Fruit fly (Drosophila melanogaster) whole organism, embryonic: ENCODE data around the gene bero.
A peak's percentile ranks its signal among the peaks of the same experiment; 100 is the strongest.

Experiments used
- Aef1 ChIP-seq: fragments of 200-800 bp; sonication (Bioruptor generic); IDR thresholded peaks from 3 replicates; pipeline ENCODE4 v1.3.6; 2022; ENCODE audit warnings: missing biosample characterization, missing genetic modification characterization
- CG10431 ChIP-seq: fragments of 200-800 bp; sonication (Bioruptor generic); optimal IDR thresholded peaks from 3 replicates; lab custom pipeline; 2018; ENCODE audit warnings: missing biosample characterization, mild to moderate bottlenecking, missing genetic modification characterization
- CG10462 ChIP-seq: fragments of 200-800 bp; sonication (Bioruptor generic); optimal IDR thresholded peaks from 2 replicates; lab custom pipeline; 2016; ENCODE audit warnings: missing biosample characterization, missing genetic modification characterization
- CG10979 ChIP-seq: fragments of 200-800 bp; sonication (Bioruptor generic); optimal IDR thresholded peaks from 2 replicates; lab custom pipeline; 2018; ENCODE audit warnings: missing biosample characterization, mild to moderate bottlenecking, missing genetic modification characterization, moderate library complexity
- CG11398 ChIP-seq: fragments of 200-800 bp; sonication (Bioruptor generic); optimal IDR thresholded peaks from 2 replicates; lab custom pipeline; 2016; ENCODE audit warnings: missing biosample characterization, missing genetic modification characterization
- CG11696 ChIP-seq: fragments of 200-800 bp; sonication (Bioruptor generic); IDR thresholded peaks from 2 replicates; pipeline ENCODE4 v1.3.6; 2022; ENCODE audit warnings: missing biosample characterization, missing genetic modification characterization
- CG11723 ChIP-seq: fragments of 200-800 bp; sonication (Bioruptor generic); optimal IDR thresholded peaks from 2 replicates; lab custom pipeline; 2017; ENCODE audit warnings: missing biosample characterization, mild to moderate bottlenecking, missing genetic modification characterization
- CG14441 ChIP-seq: fragments of 200-800 bp; sonication (Bioruptor generic); IDR thresholded peaks from 2 replicates; pipeline ENCODE4 v1.3.6; 2022; ENCODE audit warnings: missing biosample characterization, missing genetic modification characterization
- CG15073 ChIP-seq: fragments of 200-800 bp; sonication (Bioruptor generic); optimal IDR thresholded peaks from 2 replicates; lab custom pipeline; 2016; ENCODE audit warnings: missing biosample characterization, missing genetic modification characterization
- CG17361 ChIP-seq: fragments of 200-800 bp; sonication (Bioruptor generic); IDR thresholded peaks from 3 replicates; pipeline ENCODE4 v1.3.6; 2022; ENCODE audit warnings: missing biosample characterization, missing genetic modification characterization
- CG1792 ChIP-seq: fragments of 200-800 bp; sonication (Bioruptor generic); optimal IDR thresholded peaks from 2 replicates; lab custom pipeline; 2016; ENCODE audit warnings: missing biosample characterization, missing genetic modification characterization
- CG18011 ChIP-seq: fragments of 200-800 bp; sonication (Bioruptor generic); optimal IDR thresholded peaks from 2 replicates; lab custom pipeline; 2017; ENCODE audit warnings: missing biosample characterization, missing genetic modification characterization, mild to moderate bottlenecking, moderate library complexity, missing genotype
- CG30431 ChIP-seq: fragments of 200-800 bp; sonication (Bioruptor generic); optimal IDR thresholded peaks from 2 replicates; lab custom pipeline; 2017; ENCODE audit warnings: missing biosample characterization, missing genetic modification characterization
- CG33213 ChIP-seq: fragments of 200-800 bp; sonication (Bioruptor generic); optimal IDR thresholded peaks from 3 replicates; lab custom pipeline; 2016; ENCODE audit warnings: missing biosample characterization, missing genetic modification characterization
- CG3847 ChIP-seq: fragments of 200-800 bp; sonication (Bioruptor generic); IDR thresholded peaks from 2 replicates; pipeline ENCODE4 v1.3.6; 2022; ENCODE audit warnings: missing biosample characterization, missing genetic modification characterization
- CG4404 ChIP-seq: fragments of 200-800 bp; sonication (Bioruptor generic); IDR thresholded peaks from 2 replicates; pipeline ENCODE4 v1.3.6; 2022; ENCODE audit warnings: missing biosample characterization, missing genetic modification characterization
- CG8388 ChIP-seq: fragments of 200-800 bp; sonication (Bioruptor generic); optimal IDR thresholded peaks from 2 replicates; lab custom pipeline; 2019; ENCODE audit warnings: missing biosample characterization, mild to moderate bottlenecking, missing genetic modification characterization, moderate library complexity
- CG9215 ChIP-seq: fragments of 200-800 bp; sonication (Bioruptor generic); IDR thresholded peaks from 2 replicates; pipeline ENCODE4 v1.3.6; 2022; ENCODE audit warnings: missing biosample characterization, missing genetic modification characterization
- CG9797 ChIP-seq: fragments of 200-800 bp; sonication (Bioruptor generic); optimal IDR thresholded peaks from 3 replicates; lab custom pipeline; 2018; ENCODE audit warnings: missing biosample characterization, mild to moderate bottlenecking, missing genetic modification characterization
- Gsc ChIP-seq: fragments of 200-800 bp; sonication (Bioruptor generic); IDR thresholded peaks from 2 replicates; pipeline ENCODE4 v1.3.6; 2022; ENCODE audit warnings: missing biosample characterization, missing genetic modification characterization
- HLH4C ChIP-seq: fragments of 200-800 bp; sonication (Bioruptor generic); IDR thresholded peaks from 3 replicates; pipeline ENCODE4 v1.3.6; 2022; ENCODE audit warnings: missing biosample characterization, missing genetic modification characterization; ENCODE audit not compliant: partially characterized antibody
- HmgD ChIP-seq: fragments of 200-800 bp; sonication (Bioruptor generic); optimal IDR thresholded peaks from 3 replicates; lab custom pipeline; 2016; ENCODE audit warnings: missing biosample characterization, missing genetic modification characterization
- Hmx ChIP-seq: fragments of 200-800 bp; sonication (Bioruptor generic); optimal IDR thresholded peaks from 2 replicates; lab custom pipeline; 2016; ENCODE audit warnings: missing biosample characterization, missing genetic modification characterization
- Hr3 ChIP-seq: fragments of 200-800 bp; sonication (Bioruptor generic); optimal IDR thresholded peaks from 3 replicates; lab custom pipeline; 2016; ENCODE audit warnings: missing biosample characterization, missing genetic modification characterization
- NK7.1 ChIP-seq: fragments of 200-800 bp; sonication (Bioruptor generic); optimal IDR thresholded peaks from 3 replicates; lab custom pipeline; 2016; ENCODE audit warnings: missing biosample characterization, missing genetic modification characterization
- Poxn ChIP-seq: fragments of 200-800 bp; sonication (Bioruptor generic); IDR thresholded peaks from 2 replicates; pipeline ENCODE4 v1.3.6; 2022; ENCODE audit warnings: missing biosample characterization, missing genetic modification characterization
- Ptx1 ChIP-seq: fragments of 200-800 bp; sonication (Bioruptor generic); IDR thresholded peaks from 2 replicates; pipeline ENCODE4 v1.3.6; 2022; ENCODE audit warnings: missing biosample characterization, missing genetic modification characterization
- Side ChIP-seq: fragments of 200-800 bp; sonication (Bioruptor generic); optimal IDR thresholded peaks from 2 replicates; lab custom pipeline; 2016; ENCODE audit warnings: missing biosample characterization, missing genetic modification characterization
- ac ChIP-seq: fragments of 200-800 bp; sonication (Bioruptor generic); optimal IDR thresholded peaks from 3 replicates; lab custom pipeline; 2017; ENCODE audit warnings: missing biosample characterization, mild to moderate bottlenecking, missing genetic modification characterization
- ato ChIP-seq: fragments of 200-800 bp; sonication (Bioruptor generic); IDR thresholded peaks from 2 replicates; pipeline ENCODE4 v1.3.6; 2022; ENCODE audit warnings: missing biosample characterization, missing genetic modification characterization; ENCODE audit not compliant: partially characterized antibody
- cad ChIP-seq: fragments of >200 bp; optimal IDR thresholded peaks from 2 replicates; lab custom pipeline; 2017; ENCODE audit warnings: missing biosample characterization, missing genetic modification characterization
- chn ChIP-seq: fragments of 200-800 bp; sonication (Bioruptor generic); optimal IDR thresholded peaks from 2 replicates; lab custom pipeline; 2016; ENCODE audit warnings: missing biosample characterization, missing genetic modification characterization
- ci ChIP-seq: fragments of 200-800 bp; sonication (Bioruptor generic); IDR thresholded peaks from 3 replicates; pipeline ENCODE4 v1.3.6; 2022; ENCODE audit warnings: missing biosample characterization, missing genetic modification characterization
- crol ChIP-seq: fragments of 200-800 bp; sonication (Bioruptor generic); IDR thresholded peaks from 2 replicates; pipeline ENCODE4 v1.3.6; 2022; ENCODE audit warnings: missing biosample characterization, missing genetic modification characterization
- dan ChIP-seq: fragments of 200-800 bp; sonication (Bioruptor generic); IDR thresholded peaks from 2 replicates; pipeline ENCODE4 v1.3.6; 2022; ENCODE audit warnings: missing biosample characterization, missing genetic modification characterization
- disco-r ChIP-seq: fragments of 200-800 bp; sonication (Bioruptor generic); optimal IDR thresholded peaks from 2 replicates; lab custom pipeline; 2016; ENCODE audit warnings: missing biosample characterization, missing genetic modification characterization
- fd96Cb ChIP-seq: fragments of 200-800 bp; sonication (Bioruptor generic); optimal IDR thresholded peaks from 2 replicates; lab custom pipeline; 2018; ENCODE audit warnings: missing biosample characterization, mild to moderate bottlenecking, missing genetic modification characterization, moderate library complexity
- gro ChIP-seq: fragments of 200-800 bp; sonication (Bioruptor generic); optimal IDR thresholded peaks from 2 replicates; lab custom pipeline; 2016; ENCODE audit warnings: missing biosample characterization, missing genetic modification characterization
- gsb-n ChIP-seq: fragments of 200-800 bp; sonication (Bioruptor generic); optimal IDR thresholded peaks from 3 replicates; lab custom pipeline; 2018; ENCODE audit warnings: missing biosample characterization, mild to moderate bottlenecking, missing genetic modification characterization
- ham ChIP-seq: fragments of 200-800 bp; sonication (Bioruptor generic); IDR thresholded peaks from 2 replicates; pipeline ENCODE4 v1.3.6; 2022; ENCODE audit warnings: missing biosample characterization, missing genetic modification characterization
- jing ChIP-seq: fragments of 200-800 bp; sonication (Bioruptor generic); optimal IDR thresholded peaks from 2 replicates; lab custom pipeline; 2018; ENCODE audit warnings: missing biosample characterization, mild to moderate bottlenecking, missing genetic modification characterization
- kah ChIP-seq: fragments of 200-800 bp; sonication (Bioruptor generic); optimal IDR thresholded peaks from 2 replicates; lab custom pipeline; 2018; ENCODE audit warnings: missing biosample characterization, mild to moderate bottlenecking, missing genetic modification characterization
- oc ChIP-seq: fragments of 200-800 bp; sonication (Bioruptor generic); optimal IDR thresholded peaks from 2 replicates; lab custom pipeline; 2018; ENCODE audit warnings: missing biosample characterization, mild to moderate bottlenecking, missing genetic modification characterization, moderate library complexity
- pzg ChIP-seq: fragments of 200-800 bp; sonication (Bioruptor generic); optimal IDR thresholded peaks from 3 replicates; lab custom pipeline; 2018; ENCODE audit warnings: missing biosample characterization, mild to moderate bottlenecking, missing genetic modification characterization, moderate library complexity
- ranshi ChIP-seq: fragments of 200-800 bp; sonication (Bioruptor generic); IDR thresholded peaks from 2 replicates; pipeline ENCODE4 v1.3.6; 2022; ENCODE audit warnings: missing biosample characterization, missing genetic modification characterization
- rib ChIP-seq: fragments of 200-800 bp; sonication (Bioruptor generic); IDR thresholded peaks from 2 replicates; pipeline ENCODE4 v1.3.6; 2022; ENCODE audit warnings: missing biosample characterization, missing genetic modification characterization
- salm ChIP-seq: fragments of 200-800 bp; sonication (Bioruptor generic); optimal IDR thresholded peaks from 2 replicates; lab custom pipeline; 2018; ENCODE audit warnings: missing biosample characterization, mild to moderate bottlenecking, missing genetic modification characterization
- sens-2 ChIP-seq: fragments of 200-800 bp; sonication (Bioruptor generic); IDR thresholded peaks from 2 replicates; pipeline ENCODE4 v1.3.6; 2022; ENCODE audit warnings: missing biosample characterization, missing genetic modification characterization
- sug ChIP-seq: fragments of 200-800 bp; optimal IDR thresholded peaks from 2 replicates; lab custom pipeline; 2019; ENCODE audit warnings: missing biosample characterization, mild to moderate bottlenecking, missing genetic modification characterization, moderate library complexity
- toy ChIP-seq: fragments of 200-800 bp; sonication (Bioruptor generic); IDR thresholded peaks from 2 replicates; pipeline ENCODE4 v1.3.6; 2022; ENCODE audit warnings: missing biosample characterization, missing genetic modification characterization
- vnd ChIP-seq: fragments of 200-800 bp; sonication (Bioruptor generic); IDR thresholded peaks from 3 replicates; pipeline ENCODE4 v1.3.6; 2022; ENCODE audit warnings: missing biosample characterization, missing genetic modification characterization; ENCODE audit not compliant: partially characterized antibody

bero gene

dm6 chr2L:20881353-20882079 is 23.0 kb downstream of the bero start (continued):
- TF ChIP-seq CG8388 (peak; percentile 18), Gsc (no peak), disco-r (GFP tag; lab: Kevin White, UChicago) (no peak), fd96Cb (peak; percentile 14), Hr3 (peak; percentile 25), ac (GFP tag; lab: Kevin White, UChicago) (no peak), toy (GFP tag; lab: Robert Waterston, UW) (peak; percentile 61; the same call in 1 of the 2 replicates), CG10462 (GFP tag; lab: Kevin White, UChicago) (no peak), CG30431 (no peak), ato (no peak), jing (GFP tag; lab: Kevin White, UChicago) (no peak), CG1792 (GFP tag; lab: Kevin White, UChicago) (no peak), dan (no peak), oc (tag; lab: Kevin White, UChicago) (no peak), gsb-n (tag; lab: Kevin White, UChicago) (no peak), vnd (GFP tag; lab: Robert Waterston, UW) (no peak), ham (GFP tag; lab: Robert Waterston, UW) (0 out of 2 replicates have a peak, but pooled peaks have one; percentile 19), CG4404 (GFP tag; lab: Robert Waterston, UW) (0 out of 2 replicates have a peak, but pooled peaks have one; percentile 21), HLH4C (GFP tag; lab: Robert Waterston, UW) (no peak), CG11696 (GFP tag; lab: Robert Waterston, UW) (peak; percentile 53; the same call in 1 of the 2 replicates), NK7.1 (GFP tag; lab: Kevin White, UChicago) (no peak), CG10979 (tag; lab: Kevin White, UChicago) (peak; percentile 6), CG18011 (GFP tag; lab: Kevin White, UChicago) (no peak), CG15073 (GFP tag; lab: Kevin White, UChicago) (no peak), CG10431 (GFP tag; lab: Kevin White, UChicago) (peak; percentile 25), rib (peak; percentile 74), CG11723 (GFP tag; lab: Kevin White, UChicago) (no peak), salm (no peak), ci (GFP tag; lab: Robert Waterston, UW) (peak; percentile 60; the same call in 1 of the 3 replicates), Aef1 (peak; percentile 54; the same call in 2 of the 3 replicates), CG33213 (GFP tag; lab: Kevin White, UChicago) (peak; percentile 2), gro (GFP tag; lab: Kevin White, UChicago) (peak; percentile 67), CG9215 (no peak), Side (GFP tag; lab: Kevin White, UChicago) (no peak), ranshi (GFP tag; lab: Robert Waterston, UW) (no peak), CG3847 (GFP tag; lab: Robert Waterston, UW) (peak; percentile 61), CG14441 (GFP tag; lab: Robert Waterston, UW) (0 out of 2 replicates have a peak, but pooled peaks have one; percentile 55), HmgD (no peak), CG17361 (GFP tag; lab: Robert Waterston, UW) (peak; percentile 46; the same call in 2 of the 3 replicates), Hmx (no peak), CG9797 (GFP tag; lab: Kevin White, UChicago) (no peak), Ptx1 (peak; percentile 58), chn (GFP tag; lab: Kevin White, UChicago) (no peak), cad (GFP tag; lab: Kevin White, UChicago) (no peak), kah (GFP tag; lab: Kevin White, UChicago) (no peak), sens-2 (no peak), crol (GFP tag; lab: Robert Waterston, UW) (no peak), CG11398 (no peak), sug (tag; lab: Kevin White, UChicago) (no peak), Poxn (GFP tag; lab: Robert Waterston, UW) (peak; percentile 54; the same call in 1 of the 2 replicates), pzg (GFP tag; lab: Kevin White, UChicago) (no peak)
